Worm (Caenorhabditis elegans): ENCODE data around the gene nmy-1.

- TF ChIP-seq syd-9 (tag; optimal IDR thresholded peaks at IDR 0.05) (no peak), pqm-1 (tag; optimal IDR thresholded peaks at IDR 0.05) (no peak)
Observed at ce11 chrX:2942327-2942726, 33.0 kb downstream of the nmy-1 start.
